Fruit fly (Drosophila melanogaster) whole organism: ENCODE results near the gene CG42554.

Experiments
- CG8478 ChIP-seq: fragments of >200 bp; optimal IDR thresholded peaks from 2 replicates; lab custom pipeline; 2018; ENCODE audit warnings: inconsistent platforms
- Dll ChIP-seq: fragments of >200 bp; optimal IDR thresholded peaks from 2 replicates; lab custom pipeline; 2017
- EcR ChIP-seq, 2 experiments: fragments of >200 bp; optimal IDR thresholded peaks; 2 replicates each; lab custom pipeline; 2017; ENCODE audit warnings: missing biosample characterization in 2 of 2, missing genetic modification characterization in 2 of 2, missing genetic modification reagents in 2 of 2
- pan ChIP-seq: fragments of >200 bp; optimal IDR thresholded peaks from 2 replicates; lab custom pipeline; 2017
- psq ChIP-seq: fragments of >200 bp; optimal IDR thresholded peaks from 2 replicates; lab custom pipeline; 2017
- usp ChIP-seq: fragments of >200 bp; optimal IDR thresholded peaks from 2 replicates; lab custom pipeline; 2017; ENCODE audit warnings: missing biosample characterization, missing genetic modification characterization, mixed read lengths

Gene CG42554

DNA sequence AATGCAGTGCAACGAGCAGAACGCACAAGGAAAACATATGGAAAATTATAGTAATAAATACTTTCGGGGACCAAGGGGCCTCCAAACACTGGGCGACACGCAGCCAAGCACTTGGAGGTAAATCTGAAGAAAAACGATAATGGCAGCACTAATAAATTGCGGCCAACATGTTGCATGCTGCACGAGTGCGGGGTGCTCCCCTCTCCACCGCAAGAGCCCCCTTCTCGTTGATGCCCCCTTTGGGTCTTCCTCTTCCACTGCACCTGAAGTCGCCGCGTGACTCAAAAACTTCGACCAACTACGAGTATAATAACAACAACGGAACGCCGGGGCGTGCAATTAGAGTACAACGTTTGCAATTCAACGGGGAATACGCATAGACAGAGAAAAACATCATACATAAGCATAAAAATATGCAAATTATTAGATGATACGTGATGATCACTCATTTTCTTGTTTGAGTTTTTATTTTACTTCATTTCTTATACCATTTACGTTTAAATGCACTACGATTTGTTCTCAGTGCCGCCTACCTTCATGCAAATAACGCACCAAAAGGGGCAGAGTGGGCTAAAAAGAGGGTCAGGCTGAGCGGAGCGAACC lies 33.5 kb upstream of the CG42554 start:
- TF ChIP-seq Dll (lab: Kevin White, UChicago), result peak; percentile 68
- TF ChIP-seq psq (lab: Kevin White, UChicago), result no peak

- TF ChIP-seq Dll (lab: Kevin White, UChicago) (no peak), psq (lab: Kevin White, UChicago) (no peak), CG8478 (lab: Kevin White, UChicago) (no peak), pan (no peak), usp (GFP tag; lab: Kevin White, UChicago) (no peak), EcR (GFP tag; optimal IDR thresholded peaks at IDR 0.05; lab: Kevin White, UChicago) (no peak)
Observed at dm6 chr3L:802700-803273, 32.7 kb upstream of the CG42554 start.

DNA sequence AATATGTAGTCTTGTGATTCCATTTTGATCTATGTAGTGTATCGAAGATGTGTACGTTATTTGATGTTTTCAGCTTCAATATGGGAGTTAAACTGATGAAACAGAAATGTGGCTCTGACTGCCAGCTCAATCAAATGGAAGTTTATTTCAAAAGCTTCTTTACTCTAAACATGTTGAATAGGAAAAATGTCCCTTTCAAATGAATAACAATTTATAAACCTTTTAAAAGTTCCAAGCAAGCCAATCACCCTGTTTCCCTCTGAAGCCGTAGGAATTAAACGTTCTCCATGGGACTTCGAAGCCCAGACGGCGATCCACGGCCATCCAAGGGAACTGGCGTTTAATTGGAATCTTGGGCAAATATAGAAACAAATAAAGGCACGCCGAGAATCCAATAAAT lies 31.5 kb upstream of the CG42554 start, which contains the start of gene CG13898:
CG13898 (minus strand) TSS at position 101 of the 400 bp plus-strand sequence.
- TF ChIP-seq psq (lab: Kevin White, UChicago), result no peak
- TF ChIP-seq usp (GFP tag; lab: Kevin White, UChicago), result no peak
- no peak for TF ChIP-seq Dll (lab: Kevin White, UChicago)
- no peak for TF ChIP-seq CG8478 (lab: Kevin White, UChicago)
- no peak for TF ChIP-seq pan
- no peak for TF ChIP-seq EcR (GFP tag; optimal IDR thresholded peaks at IDR 0.05; lab: Kevin White, UChicago)

dm6 chr3L:804557-805260 lies 30.8 kb upstream of the CG42554 start:
- no peak for TF ChIP-seq psq (lab: Kevin White, UChicago)
- no peak for TF ChIP-seq Dll (lab: Kevin White, UChicago)
- no peak for TF ChIP-seq EcR (GFP tag; optimal IDR thresholded peaks at IDR 0.05; lab: Kevin White, UChicago)
- no peak for TF ChIP-seq CG8478 (lab: Kevin White, UChicago)
- TF ChIP-seq usp (GFP tag; lab: Kevin White, UChicago), result no peak
- TF ChIP-seq pan, result no peak

- TF ChIP-seq psq (lab: Kevin White, UChicago) (no peak), usp (GFP tag; lab: Kevin White, UChicago) (no peak), pan (no peak), CG8478 (lab: Kevin White, UChicago) (no peak), Dll (lab: Kevin White, UChicago) (no peak), EcR (GFP tag; optimal IDR thresholded peaks at IDR 0.05; lab: Kevin White, UChicago) (no peak)
Observed at dm6 chr3L:805642-806218, 29.8 kb upstream of the CG42554 start.

- TF ChIP-seq psq (lab: Kevin White, UChicago) (no peak), Dll (lab: Kevin White, UChicago) (no peak), CG8478 (lab: Kevin White, UChicago) (no peak), pan (no peak), usp (GFP tag; lab: Kevin White, UChicago) (no peak), EcR (GFP tag; optimal IDR thresholded peaks at IDR 0.05; lab: Kevin White, UChicago) (no peak)
Observed at dm6 chr3L:807456-807855, 28.0 kb upstream of the CG42554 start.

DNA sequence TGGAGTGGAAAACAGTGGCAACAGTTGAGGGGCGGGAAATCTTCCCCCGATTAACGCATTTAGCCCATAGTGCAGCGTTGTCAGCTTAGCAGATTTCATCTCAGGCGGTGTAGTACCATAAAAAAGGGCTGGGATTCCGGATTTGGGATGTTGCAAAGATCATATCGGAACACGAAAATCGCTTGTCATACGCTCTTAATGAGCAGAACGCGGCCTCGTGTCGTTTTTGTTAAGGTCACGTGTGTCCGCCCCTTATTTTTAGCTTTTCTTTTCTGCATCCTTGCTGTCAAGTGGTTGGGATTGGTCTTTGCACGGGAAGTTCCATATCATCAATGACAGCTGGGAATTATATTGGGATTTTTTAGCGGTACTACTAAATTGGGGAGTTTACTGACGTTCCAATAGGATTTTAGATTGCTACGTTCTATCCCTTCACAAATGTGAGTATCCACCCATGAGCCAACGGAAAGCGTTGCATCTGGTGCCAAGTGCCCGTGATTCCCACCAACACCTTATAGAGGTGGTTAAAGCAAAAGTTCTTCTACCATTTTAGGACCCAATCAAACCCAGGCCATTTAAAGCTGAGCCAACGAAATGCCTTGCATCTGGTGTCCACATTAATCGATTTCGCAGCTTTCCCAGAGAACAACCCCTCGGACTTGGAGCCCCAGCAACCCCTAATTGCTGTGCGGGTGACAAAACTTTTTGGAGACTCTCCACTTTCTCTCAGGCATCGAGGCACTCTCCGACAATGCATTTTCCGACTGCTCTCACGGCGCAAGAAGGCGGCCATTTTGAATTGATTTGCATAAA lies 26.6 kb upstream of the CG42554 start:
- no peak for TF ChIP-seq EcR (GFP tag; optimal IDR thresholded peaks at IDR 0.05; lab: Kevin White, UChicago)
- TF ChIP-seq usp (GFP tag; lab: Kevin White, UChicago), result no peak
- TF ChIP-seq Dll (lab: Kevin White, UChicago), result no peak
- TF ChIP-seq psq (lab: Kevin White, UChicago), result no peak

DNA sequence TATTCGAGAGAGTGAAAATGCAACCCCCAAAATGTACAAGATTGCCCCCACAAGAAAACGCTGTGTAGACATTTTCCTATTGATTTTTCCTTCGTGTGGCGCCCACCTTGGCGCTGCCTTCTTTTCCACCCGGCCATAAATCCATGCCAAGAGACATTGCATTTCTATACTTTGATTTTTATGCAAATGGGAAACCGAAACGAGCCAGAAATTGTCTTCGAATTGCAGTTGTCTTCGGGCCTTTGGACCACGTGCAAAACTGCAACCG lies 26.0 kb upstream of the CG42554 start:
- TF ChIP-seq CG8478 (lab: Kevin White, UChicago), result no peak
- no peak for TF ChIP-seq pan
- TF ChIP-seq psq (lab: Kevin White, UChicago), result no peak
- TF ChIP-seq Dll (lab: Kevin White, UChicago), result no peak
- TF ChIP-seq EcR (GFP tag; optimal IDR thresholded peaks at IDR 0.05; lab: Kevin White, UChicago), result no peak
- TF ChIP-seq usp (GFP tag; lab: Kevin White, UChicago), result no peak

- no peak for TF ChIP-seq EcR (GFP tag; optimal IDR thresholded peaks at IDR 0.05; lab: Kevin White, UChicago)
- TF ChIP-seq usp (GFP tag; lab: Kevin White, UChicago), result no peak
Observed at dm6 chr3L:810038-810644, 25.3 kb upstream of the CG42554 start.

DNA sequence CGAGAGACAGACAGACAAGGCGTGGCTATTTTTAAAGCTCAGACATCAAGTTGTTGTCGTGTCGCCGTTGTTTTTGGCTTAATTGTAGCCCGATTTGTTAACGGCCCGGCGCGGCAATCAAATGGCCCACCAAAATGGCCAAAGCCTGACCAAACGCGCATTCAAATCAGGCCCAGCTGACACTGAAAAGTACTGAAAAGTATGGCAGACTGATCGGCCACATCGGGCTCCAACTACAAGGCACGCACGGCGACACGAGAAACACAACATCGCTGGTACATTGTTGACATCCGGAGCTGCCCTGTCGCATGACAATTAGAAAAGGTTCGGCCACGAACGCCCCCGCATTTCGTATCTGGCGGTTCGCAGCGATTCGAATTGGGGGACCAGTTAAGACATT lies 23.7 kb upstream of the CG42554 start:
- TF ChIP-seq pan (no peak), CG8478 (lab: Kevin White, UChicago) (no peak), psq (lab: Kevin White, UChicago) (no peak), usp (GFP tag; lab: Kevin White, UChicago) (no peak)

dm6 chr3L:813229-813837 lies 22.1 kb upstream of the CG42554 start:
- no peak for TF ChIP-seq pan
